Worm (Caenorhabditis elegans): ENCODE data around the gene rib-2.
A peak's percentile ranks its signal among the peaks of the same experiment; 100 is the strongest.

rib-2 gene

ce11 chrIII:10739902-10740301 lies 2.7 kb upstream of the rib-2 start (continued):
- TF ChIP-seq tbx-2 (tag; optimal IDR thresholded peaks at IDR 0.05) (peak; percentile 57), mep-1 (tag; optimal IDR thresholded peaks at IDR 0.05) (peak; percentile 53), nhr-77 (tag; optimal IDR thresholded peaks at IDR 0.05) (no peak), zip-4 (GFP tag; optimal IDR thresholded peaks at IDR 0.05) (no peak), unc-86 (tag; optimal IDR thresholded peaks at IDR 0.05) (peak; percentile 52), ama-1 (optimal IDR thresholded peaks at IDR 0.05) (peak; percentile 39), nhr-84 (tag; optimal IDR thresholded peaks at IDR 0.05) (no peak), ceh-90 (tag; optimal IDR thresholded peaks at IDR 0.05) (no peak), ces-1 (GFP tag; optimal IDR thresholded peaks at IDR 0.05) (no peak), isw-1 (GFP tag; IDR thresholded peaks at IDR 0.05) (no peak; the same call in 1 of the 2 replicates), C16A3.4 (tag; optimal IDR thresholded peaks at IDR 0.05) (no peak), nhr-85 (tag) (peak; percentile 70), Y116A8C.19 (tag; optimal IDR thresholded peaks at IDR 0.05; ENCODE audit: borderline replicate concordance) (no peak), nhr-11 (tag; optimal IDR thresholded peaks at IDR 0.05) (no peak), lin-15B (tag; optimal IDR thresholded peaks at IDR 0.05) (no peak), blmp-1 (tag; optimal IDR thresholded peaks at IDR 0.05) (no peak), sptf-1 (tag; optimal IDR thresholded peaks at IDR 0.05) (no peak), egl-13 (tag; optimal IDR thresholded peaks at IDR 0.05) (peak; percentile 33), hlh-17 (GFP tag; optimal IDR thresholded peaks at IDR 0.05; ENCODE audit: borderline replicate concordance) (no peak), ceh-82 (tag; optimal IDR thresholded peaks at IDR 0.05) (peak in 2 of 3 experiments; percentile 21 to 60), sup-37 (GFP tag; optimal IDR thresholded peaks at IDR 0.05) (no peak), irx-1 (tag; optimal IDR thresholded peaks at IDR 0.05) (peak; percentile 6), nhr-47 (tag; optimal IDR thresholded peaks at IDR 0.05) (peak; percentile 71), nhr-19 (GFP tag; conservative IDR thresholded peaks at IDR 0.05) (no peak), alr-1 (tag; optimal IDR thresholded peaks at IDR 0.05; ENCODE audit: borderline replicate concordance) (no peak), unc-62 (GFP tag; optimal IDR thresholded peaks at IDR 0.05) (no peak), F16B12.6 (tag; optimal IDR thresholded peaks at IDR 0.05) (peak; percentile 88), nhr-12 (tag; optimal IDR thresholded peaks at IDR 0.05) (no peak), aly-2 (tag; optimal IDR thresholded peaks at IDR 0.05) (no peak), ets-5 (GFP tag; IDR thresholded peaks at IDR 0.05) (no peak), nhr-71 (tag; optimal IDR thresholded peaks at IDR 0.05) (peak; percentile 65), efl-1 (optimal IDR thresholded peaks at IDR 0.05) (peak; percentile 67 to 72), efl-1 (GFP tag; optimal IDR thresholded peaks at IDR 0.05 in 1 of 2) (peak in 1 of 2 experiments; percentile 58), dsc-1 (tag; optimal IDR thresholded peaks at IDR 0.05) (peak; percentile 48), skn-1 (tag; optimal IDR thresholded peaks at IDR 0.05) (peak; percentile 8), efl-3 (GFP tag; optimal IDR thresholded peaks at IDR 0.05) (no peak), zag-1 (tag; optimal IDR thresholded peaks at IDR 0.05) (no peak), elt-2 (tag; optimal IDR thresholded peaks at IDR 0.05) (no peak), C34B4.2 (tag; optimal IDR thresholded peaks at IDR 0.05) (no peak)

DNA sequence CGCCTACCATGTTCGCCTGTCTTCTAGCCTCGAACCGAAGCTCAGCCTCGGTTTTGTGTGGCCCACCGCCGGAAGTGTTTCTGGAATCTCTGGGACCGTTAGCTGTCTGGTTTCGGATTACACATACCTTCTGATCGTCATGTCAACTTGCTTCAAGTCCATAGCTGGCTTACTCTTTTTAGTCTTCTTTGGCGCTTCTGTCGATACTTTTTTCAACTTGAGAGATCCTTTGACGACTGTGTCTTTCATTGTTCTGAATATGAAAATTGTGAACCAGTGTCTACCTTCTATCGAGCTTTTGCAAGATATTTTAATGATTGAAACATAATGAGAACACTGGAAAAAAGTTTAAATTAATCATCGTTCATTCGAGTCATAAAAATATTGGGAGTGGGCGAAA lies 2.1 kb upstream of the rib-2 start, which contains the start of gene K01G5.8:
K01G5.8 (minus strand) TSS at position 255 of the 400 bp plus-strand sequence.
- TF ChIP-seq ztf-11 (tag; optimal IDR thresholded peaks at IDR 0.05) (no peak), efl-1 (optimal IDR thresholded peaks at IDR 0.05) (no peak), efl-1 (GFP tag; optimal IDR thresholded peaks at IDR 0.05 in 1 of 2) (peak in 1 of 2 experiments; percentile 72), grh-1 (GFP tag; IDR thresholded peaks at IDR 0.05) (no peak)

DNA sequence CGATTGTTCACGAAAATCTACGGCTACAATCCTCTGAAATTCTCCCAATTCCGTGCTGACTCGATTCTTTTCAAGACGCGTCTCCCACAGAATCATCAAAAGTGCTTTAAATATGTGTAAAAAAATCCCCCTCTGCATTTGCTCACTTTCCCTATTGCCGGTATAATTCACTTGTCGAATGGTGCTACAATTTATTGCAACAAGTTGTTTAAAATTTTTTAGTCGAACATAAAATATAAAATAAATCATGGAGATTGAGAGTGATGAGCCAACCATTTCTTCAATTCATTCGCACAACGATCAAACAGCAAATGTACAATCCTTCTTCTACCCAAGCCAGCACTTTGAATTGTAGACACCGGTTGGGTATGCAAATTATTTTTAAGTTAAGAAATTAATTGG lies 3.8 kb downstream of the rib-2 start:
- TF ChIP-seq mdl-1 (tag; optimal IDR thresholded peaks at IDR 0.05) (no peak), lsy-2 (tag; optimal IDR thresholded peaks at IDR 0.05) (peak in 1 of 2 experiments; percentile 1), unc-86 (tag; optimal IDR thresholded peaks at IDR 0.05) (no peak), lin-39 (tag; optimal IDR thresholded peaks at IDR 0.05) (no peak), mef-2 (tag; optimal IDR thresholded peaks at IDR 0.05) (no peak), lir-3 (tag; optimal IDR thresholded peaks at IDR 0.05; ENCODE audit: poor library complexity) (no peak), nhr-85 (tag) (peak; percentile 62), nhr-71 (tag; optimal IDR thresholded peaks at IDR 0.05) (peak; percentile 23), xbp-1 (tag; optimal IDR thresholded peaks at IDR 0.05) (no peak), efl-1 (optimal IDR thresholded peaks at IDR 0.05) (no peak), efl-1 (GFP tag; optimal IDR thresholded peaks at IDR 0.05 in 1 of 2) (peak in 1 of 2 experiments; percentile 12), snpc-4 (tag; optimal IDR thresholded peaks at IDR 0.05) (no peak), aly-2 (tag; optimal IDR thresholded peaks at IDR 0.05) (peak; percentile 50)

Data from whole organism, L1 larva.